Worm (Caenorhabditis elegans): ENCODE results near the gene srbc-10.

DNA sequence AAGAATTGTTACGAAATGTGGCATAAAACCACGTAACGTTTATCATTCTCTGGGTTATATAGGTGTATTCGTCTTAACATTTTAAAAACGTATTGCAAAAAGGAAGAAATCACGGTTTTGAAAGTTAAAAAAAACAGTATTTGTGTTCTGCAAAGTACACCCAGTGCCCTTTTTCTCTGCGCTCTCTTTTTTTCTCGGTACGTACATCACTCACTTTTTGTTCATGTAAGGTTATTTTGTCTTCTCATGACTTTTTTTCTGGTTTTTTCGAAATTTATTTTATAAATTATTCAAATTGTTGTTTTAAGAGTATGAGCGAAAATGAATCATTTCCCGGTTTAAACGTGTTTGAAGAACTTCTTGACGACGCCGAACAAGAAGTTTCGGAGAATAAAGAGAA, 45.9 kb downstream of the srbc-10 start, which contains the start of gene F25E5.5:
- TF ChIP-seq him-1 (tag; optimal IDR thresholded peaks at IDR 0.05) (no peak), W03F9.2 (tag; optimal IDR thresholded peaks at IDR 0.05) (no peak)
